Fruit fly (Drosophila melanogaster): ENCODE measurements around the gene CG17991.

Gene CG17991

dm6 chr3R:27240967-27241366, at the start of gene CG17991:
CG17991 (plus strand) TSS chr3R:27241267.
- TF ChIP-seq dsx (GFP tag; optimal IDR thresholded peaks at IDR 0.05; ENCODE audit: poor library complexity, severe bottlenecking) (no peak), esn (GFP tag; optimal IDR thresholded peaks at IDR 0.05) (no peak)

DNA sequence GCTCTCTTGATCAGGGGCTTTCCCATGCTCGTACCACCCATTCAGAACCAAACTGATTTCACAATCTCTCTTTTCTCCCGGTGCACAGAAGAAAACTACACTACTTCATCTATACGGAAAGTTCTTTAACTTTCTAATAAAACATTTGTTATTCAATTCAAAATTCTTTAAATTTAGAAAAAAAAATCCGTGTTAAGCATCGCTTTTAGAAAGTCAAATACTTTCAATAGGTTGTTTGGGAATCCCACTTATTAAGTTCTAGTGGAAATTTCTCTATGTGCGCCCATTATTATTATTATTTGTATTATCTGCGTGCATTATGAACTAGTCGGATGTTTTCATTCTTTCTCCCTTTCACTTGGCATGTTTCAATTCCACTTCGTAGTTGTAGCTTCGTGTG, 48.0 kb upstream of the CG17991 start:
- TF ChIP-seq CG3032 (tag; optimal IDR thresholded peaks at IDR 0.05) = peak; percentile 10
- peak; percentile 14 for TF ChIP-seq net (GFP tag; optimal IDR thresholded peaks at IDR 0.05)
- TF ChIP-seq ss (GFP tag; optimal IDR thresholded peaks at IDR 0.05) = no peak
- peak; percentile 62 for TF ChIP-seq Gug (GFP tag; IDR thresholded peaks at IDR 0.05)
- TF ChIP-seq CG31627 (GFP tag; optimal IDR thresholded peaks at IDR 0.05) = no peak
- TF ChIP-seq CG8119 (GFP tag; IDR thresholded peaks at IDR 0.05) = peak; percentile 69
- TF ChIP-seq salr (GFP tag; optimal IDR thresholded peaks at IDR 0.05) = peak in 1 of 2 experiments; percentile 35
- peak; percentile 80 for TF ChIP-seq Eip78C (GFP tag)
- TF ChIP-seq CG10669 (GFP tag; optimal IDR thresholded peaks at IDR 0.05) = peak; percentile 8
- TF ChIP-seq Ets96B (tag; optimal IDR thresholded peaks at IDR 0.05) = peak; percentile 47
- no peak for TF ChIP-seq Eip93F (GFP tag; optimal IDR thresholded peaks at IDR 0.05)
- TF ChIP-seq CG6163 (GFP tag; IDR thresholded peaks at IDR 0.05) = peak; percentile 46; the same call in 1 of the 3 replicates
- TF ChIP-seq CG6276 (GFP tag; optimal IDR thresholded peaks at IDR 0.05) = peak; percentile 34
- peak; percentile 66 for TF ChIP-seq CG32006 (GFP tag; optimal IDR thresholded peaks at IDR 0.05)
- TF ChIP-seq CG4318 (GFP tag; optimal IDR thresholded peaks at IDR 0.05) = peak; percentile 12
- peak; percentile 20 for TF ChIP-seq OdsH (GFP tag; optimal IDR thresholded peaks at IDR 0.05)
- peak; percentile 66 for TF ChIP-seq eg (GFP tag; IDR thresholded peaks at IDR 0.05)
- TF ChIP-seq CG16779 (tag; optimal IDR thresholded peaks at IDR 0.05) = no peak
- TF ChIP-seq achi (GFP tag; optimal IDR thresholded peaks at IDR 0.05) = peak; percentile 12
- no peak for TF ChIP-seq dsx (GFP tag; optimal IDR thresholded peaks at IDR 0.05; ENCODE audit: poor library complexity, severe bottlenecking)
- peak; percentile 35 for TF ChIP-seq pdm3 (GFP tag; optimal IDR thresholded peaks at IDR 0.05)
- peak; percentile 15 for TF ChIP-seq Sox14 (GFP tag; optimal IDR thresholded peaks at IDR 0.05)
- peak; percentile 58 for TF ChIP-seq Hr4 (GFP tag; optimal IDR thresholded peaks at IDR 0.05)
- no peak for TF ChIP-seq CG6792 (GFP tag; optimal IDR thresholded peaks at IDR 0.05)
- TF ChIP-seq CG15336 (GFP tag; IDR thresholded peaks at IDR 0.05) = peak; percentile 63

DNA sequence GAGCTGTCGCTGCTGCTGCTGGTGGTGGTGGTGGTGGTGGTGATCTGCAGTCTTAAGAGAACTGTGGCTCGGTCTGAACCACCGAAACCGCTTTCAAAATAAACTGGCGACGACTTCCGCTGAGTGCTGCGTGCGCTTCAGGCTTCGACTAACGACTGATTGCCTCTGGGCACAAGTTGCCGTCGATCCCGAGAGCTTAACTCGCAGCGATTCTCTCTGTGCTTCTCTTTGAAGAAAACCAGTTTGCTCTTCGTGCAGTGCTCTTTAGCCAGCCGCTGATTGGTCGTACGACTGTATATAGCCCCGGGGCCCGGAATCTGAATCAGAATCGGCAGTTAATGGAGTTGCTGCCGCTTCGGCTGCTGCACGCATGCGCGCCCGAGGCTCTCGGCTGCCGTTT, 47.0 kb upstream of the CG17991 start, which contains the start of gene Ser:
Gene Ser (minus strand): TSS at position 162 of the 400 bp plus-strand sequence.
- TF ChIP-seq CG7368 (GFP tag; optimal IDR thresholded peaks at IDR 0.05) (peak; percentile 18), svp (GFP tag) (peak; percentile 63), CG1621 (tag; optimal IDR thresholded peaks at IDR 0.05) (peak; percentile 55), CG9139 (GFP tag; optimal IDR thresholded peaks at IDR 0.05) (peak; percentile 15), CG34406 (GFP tag; optimal IDR thresholded peaks at IDR 0.05) (no peak), fd85E (GFP tag; optimal IDR thresholded peaks at IDR 0.05) (no peak), spab (GFP tag; optimal IDR thresholded peaks at IDR 0.05) (no peak), CG8119 (GFP tag; IDR thresholded peaks at IDR 0.05) (0 out of 3 replicates have a peak, but pooled peaks have one; percentile 34), CG6854 (GFP tag; optimal IDR thresholded peaks at IDR 0.05) (peak; percentile 57), Sox14 (GFP tag; optimal IDR thresholded peaks at IDR 0.05) (no peak), fkh (GFP tag; optimal IDR thresholded peaks at IDR 0.05) (no peak), esn (GFP tag; optimal IDR thresholded peaks at IDR 0.05) (no peak), Blimp-1 (GFP tag; optimal IDR thresholded peaks at IDR 0.05) (no peak), CG8319 (GFP tag; optimal IDR thresholded peaks at IDR 0.05) (no peak), ss (GFP tag; optimal IDR thresholded peaks at IDR 0.05) (peak; percentile 22 to 86), CG11902 (GFP tag; optimal IDR thresholded peaks at IDR 0.05) (no peak), CG16779 (tag; optimal IDR thresholded peaks at IDR 0.05) (peak; percentile 47), Eip78C (GFP tag) (peak; percentile 50), dsx (GFP tag; optimal IDR thresholded peaks at IDR 0.05; ENCODE audit: poor library complexity, severe bottlenecking) (peak; percentile 40), eg (GFP tag; IDR thresholded peaks at IDR 0.05) (peak; percentile 46; the same call in 1 of the 3 replicates), Sox102F (GFP tag; optimal IDR thresholded peaks at IDR 0.05) (no peak), Hr39 (GFP tag; optimal IDR thresholded peaks at IDR 0.05) (no peak), Lpt (GFP tag; optimal IDR thresholded peaks at IDR 0.05) (no peak), acj6 (GFP tag; optimal IDR thresholded peaks at IDR 0.05) (no peak), CG6808 (GFP tag; optimal IDR thresholded peaks at IDR 0.05) (peak; percentile 49)
